Worm (Caenorhabditis elegans): ENCODE data around the gene Y110A2AL.3.

- no peak for TF ChIP-seq zag-1 (tag; optimal IDR thresholded peaks at IDR 0.05)
- no peak for TF ChIP-seq mdl-1 (tag; optimal IDR thresholded peaks at IDR 0.05)
- TF ChIP-seq gmeb-1 (tag; optimal IDR thresholded peaks at IDR 0.05), result no peak
- TF ChIP-seq fos-1 (tag; optimal IDR thresholded peaks at IDR 0.05), result no peak
- TF ChIP-seq dmd-4 (tag; optimal IDR thresholded peaks at IDR 0.05), result no peak
- no peak for TF ChIP-seq ceh-82 (tag; optimal IDR thresholded peaks at IDR 0.05)
- TF ChIP-seq elt-3 (tag; optimal IDR thresholded peaks at IDR 0.05), result no peak
- TF ChIP-seq skn-1 (tag; optimal IDR thresholded peaks at IDR 0.05), result no peak
- TF ChIP-seq sma-9 (GFP tag; optimal IDR thresholded peaks at IDR 0.05), result no peak
- no peak for TF ChIP-seq sma-9 (tag; optimal IDR thresholded peaks at IDR 0.05)
- peak; percentile 5 for TF ChIP-seq unc-55 (GFP tag; optimal IDR thresholded peaks at IDR 0.05)
- TF ChIP-seq snpc-4 (tag; optimal IDR thresholded peaks at IDR 0.05), result no peak
- TF ChIP-seq nhr-237 (tag; optimal IDR thresholded peaks at IDR 0.05), result no peak
- TF ChIP-seq aly-2 (tag; optimal IDR thresholded peaks at IDR 0.05), result no peak
Measured at ce11 chrII:2913505-2913904, 46.6 kb downstream of the Y110A2AL.3 start, which contains the start of gene ubc-15.

All from whole organism, L2 larva.